Fruit fly (Drosophila melanogaster): ENCODE measurements around the gene CG9231.
A peak's percentile ranks its signal among the peaks of the same experiment; 100 is the strongest.

dm6 chr3L:19557996-19558375 is 27.8 kb downstream of the CG9231 start:
- no peak for TF ChIP-seq Dfd (GFP tag; optimal IDR thresholded peaks at IDR 0.05)
- TF ChIP-seq fru (GFP tag; optimal IDR thresholded peaks at IDR 0.05), result peak; percentile 49
- TF ChIP-seq HLH106 (tag; optimal IDR thresholded peaks at IDR 0.05), result no peak
- no peak for TF ChIP-seq usp (GFP tag; optimal IDR thresholded peaks at IDR 0.05)

All from whole organism, wandering third instar larva.